Fruit fly (Drosophila melanogaster): ENCODE results near the gene Inx2.

Inx2 gene

dm6 chrX:6973340-6973739, 25.1 kb upstream of the Inx2 start, which contains the start of gene CG3040 (continued):
- TF ChIP-seq CG7271 (tag; optimal IDR thresholded peaks at IDR 0.05) (no peak), ken (GFP tag; IDR thresholded peaks at IDR 0.05) (peak; percentile 48; the same call in 1 of the 3 replicates), Kr (GFP tag; optimal IDR thresholded peaks at IDR 0.05) (no peak), Dip3 (GFP tag; optimal IDR thresholded peaks at IDR 0.05) (peak; percentile 1), caup (GFP tag; optimal IDR thresholded peaks at IDR 0.05; ENCODE audit: severe bottlenecking) (no peak), Six4 (GFP tag; optimal IDR thresholded peaks at IDR 0.05) (no peak), bigmax (GFP tag; optimal IDR thresholded peaks at IDR 0.05) (no peak), eyg (GFP tag; optimal IDR thresholded peaks at IDR 0.05) (no peak), CG7556 (GFP tag; optimal IDR thresholded peaks at IDR 0.05) (peak; percentile 20), odd (GFP tag; optimal IDR thresholded peaks at IDR 0.05) (no peak), hkb (optimal IDR thresholded peaks at IDR 0.05) (no peak), hkb (GFP tag; IDR thresholded peaks at IDR 0.05) (peak; percentile 49; the same call in 1 of the 2 replicates), CG4707 (GFP tag; optimal IDR thresholded peaks at IDR 0.05) (no peak), CG17912 (GFP tag; optimal IDR thresholded peaks at IDR 0.05) (no peak), Camta (GFP tag; optimal IDR thresholded peaks at IDR 0.05) (no peak), Sin3A (optimal IDR thresholded peaks at IDR 0.05) (no peak), cad (GFP tag; optimal IDR thresholded peaks at IDR 0.05) (no peak), Spps (tag; optimal IDR thresholded peaks at IDR 0.05) (no peak), CG6683 (GFP tag; optimal IDR thresholded peaks at IDR 0.05) (no peak), CG2875 (GFP tag; optimal IDR thresholded peaks at IDR 0.05) (no peak), grau (tag; optimal IDR thresholded peaks at IDR 0.05) (peak; percentile 56), dmrt11E (tag; optimal IDR thresholded peaks at IDR 0.05) (no peak), CG10321 (GFP tag; IDR thresholded peaks at IDR 0.05) (no peak), CG10462 (GFP tag; optimal IDR thresholded peaks at IDR 0.05) (no peak), CG17359 (tag; optimal IDR thresholded peaks at IDR 0.05) (peak; percentile 26), ewg (GFP tag; optimal IDR thresholded peaks at IDR 0.05) (no peak), CG7839 (tag; optimal IDR thresholded peaks at IDR 0.05) (peak; percentile 25), vfl (GFP tag; optimal IDR thresholded peaks at IDR 0.05) (no peak), lov (optimal IDR thresholded peaks at IDR 0.05) (no peak), lov (GFP tag; IDR thresholded peaks at IDR 0.05) (no peak), ase (GFP tag; IDR thresholded peaks at IDR 0.05) (no peak), CG3407 (GFP tag; optimal IDR thresholded peaks at IDR 0.05) (no peak), seq (GFP tag; IDR thresholded peaks at IDR 0.05) (no peak), exex (tag; optimal IDR thresholded peaks at IDR 0.05) (no peak), p53 (GFP tag; optimal IDR thresholded peaks at IDR 0.05) (no peak), bab2 (GFP tag; optimal IDR thresholded peaks at IDR 0.05) (no peak), ems (GFP tag; optimal IDR thresholded peaks at IDR 0.05) (no peak), CG7963 (GFP tag; IDR thresholded peaks at IDR 0.05; ENCODE audit: partially characterized antibody) (no peak), knrl (GFP tag; IDR thresholded peaks at IDR 0.05; ENCODE audit: partially characterized antibody) (no peak; the same call in 2 of the 3 replicates), ham (GFP tag; IDR thresholded peaks at IDR 0.05) (no peak), al (GFP tag; IDR thresholded peaks at IDR 0.05) (0 out of 2 replicates have a peak, but pooled peaks have one; percentile 25), Neu2 (GFP tag; optimal IDR thresholded peaks at IDR 0.05; ENCODE audit: borderline replicate concordance) (no peak), fd96Cb (tag; optimal IDR thresholded peaks at IDR 0.05) (peak; percentile 10), Bgb (GFP tag; IDR thresholded peaks at IDR 0.05; ENCODE audit: partially characterized antibody) (no peak), CG31441 (GFP tag; IDR thresholded peaks at IDR 0.05) (peak; percentile 39), hb (GFP tag; IDR thresholded peaks at IDR 0.05; ENCODE audit: partially characterized antibody) (no peak), Sox100B (GFP tag; optimal IDR thresholded peaks at IDR 0.05) (no peak), BEAF-32 (GFP tag; optimal IDR thresholded peaks at IDR 0.05) (peak; percentile 35), Jarid2 (GFP tag; optimal IDR thresholded peaks at IDR 0.05) (no peak), tin (GFP tag; optimal IDR thresholded peaks at IDR 0.05) (peak; percentile 27), Med (GFP tag) (peak; percentile 83), ssp (GFP tag; IDR thresholded peaks at IDR 0.05) (no peak)
